Fruit fly (Drosophila melanogaster) whole organism, embryonic: ENCODE results near the gene KFase.

Experiments used
- ATbp ChIP-seq: fragments of 200-800 bp; sonication (Bioruptor generic); optimal IDR thresholded peaks from 2 replicates; lab custom pipeline; 2017; ENCODE audit warnings: missing biosample characterization, mild to moderate bottlenecking, missing genetic modification characterization, missing genetic modification reagents
- Asciz ChIP-seq: fragments of 200-800 bp; sonication (Bioruptor generic); optimal IDR thresholded peaks from 2 replicates; lab custom pipeline; 2017; ENCODE audit warnings: missing biosample characterization, mild to moderate bottlenecking, missing genetic modification characterization, missing genetic modification reagents
- B-H2 ChIP-seq: fragments of 200-800 bp; sonication (Bioruptor generic); optimal IDR thresholded peaks from 2 replicates; lab custom pipeline; 2018; ENCODE audit warnings: missing biosample characterization, mild to moderate bottlenecking, missing genetic modification characterization
- CG11398 ChIP-seq: fragments of 200-800 bp; sonication (Bioruptor generic); optimal IDR thresholded peaks from 2 replicates; lab custom pipeline; 2016; ENCODE audit warnings: missing biosample characterization, missing genetic modification characterization
- CG11504 ChIP-seq: fragments of 200-800 bp; sonication (Bioruptor generic); optimal IDR thresholded peaks from 3 replicates; lab custom pipeline; 2019; ENCODE audit warnings: missing biosample characterization, mild to moderate bottlenecking, missing genetic modification characterization, moderate library complexity
- CG12659 ChIP-seq: fragments of 200-800 bp; sonication (Bioruptor generic); optimal IDR thresholded peaks from 3 replicates; lab custom pipeline; 2017; ENCODE audit warnings: mild to moderate bottlenecking, missing biosample characterization, missing genetic modification reagents, missing genetic modification characterization
- CG13287 ChIP-seq: fragments of 200-800 bp; sonication (Bioruptor generic); IDR thresholded peaks from 2 replicates; pipeline ENCODE4 v1.3.6; 2022; ENCODE audit warnings: missing biosample characterization, missing genetic modification characterization; ENCODE audit not compliant: partially characterized antibody
- CG13424 ChIP-seq: fragments of 200-800 bp; sonication (Bioruptor generic); optimal IDR thresholded peaks from 2 replicates; lab custom pipeline; 2019; ENCODE audit warnings: missing biosample characterization, mild to moderate bottlenecking, missing genetic modification characterization, moderate library complexity
- CG14014 ChIP-seq: fragments of 200-800 bp; sonication (Bioruptor generic); IDR thresholded peaks from 2 replicates; pipeline ENCODE4 v1.3.6; 2022; ENCODE audit warnings: missing biosample characterization, missing genetic modification characterization
- CG17186 ChIP-seq: fragments of 200-800 bp; sonication (Bioruptor generic); optimal IDR thresholded peaks from 3 replicates; lab custom pipeline; 2017; ENCODE audit warnings: missing biosample characterization, missing genetic modification reagents, missing genetic modification characterization
- CG17612 ChIP-seq: fragments of 200-800 bp; sonication (Bioruptor generic); IDR thresholded peaks from 2 replicates; pipeline ENCODE4 v1.3.6; 2022; ENCODE audit warnings: missing biosample characterization, missing genetic modification characterization
- CG1792 ChIP-seq: fragments of 200-800 bp; sonication (Bioruptor generic); optimal IDR thresholded peaks from 2 replicates; lab custom pipeline; 2016; ENCODE audit warnings: missing biosample characterization, missing genetic modification characterization
- CG18599 ChIP-seq: fragments of 200-800 bp; sonication (Bioruptor generic); optimal IDR thresholded peaks from 3 replicates; lab custom pipeline; 2017; ENCODE audit warnings: missing biosample characterization, missing genetic modification characterization, mild to moderate bottlenecking, moderate library complexity, missing genetic modification reagents
- CG30431 ChIP-seq: fragments of 200-800 bp; sonication (Bioruptor generic); optimal IDR thresholded peaks from 2 replicates; lab custom pipeline; 2017; ENCODE audit warnings: missing biosample characterization, missing genetic modification characterization
- CG33213 ChIP-seq: fragments of 200-800 bp; sonication (Bioruptor generic); optimal IDR thresholded peaks from 3 replicates; lab custom pipeline; 2016; ENCODE audit warnings: missing biosample characterization, missing genetic modification characterization
- CG34422 ChIP-seq: fragments of 200-800 bp; sonication (Bioruptor generic); IDR thresholded peaks from 3 replicates; pipeline ENCODE4 v1.3.6; 2022; ENCODE audit warnings: missing biosample characterization, missing genetic modification characterization
- CG3726 ChIP-seq: fragments of 200-800 bp; sonication (Bioruptor generic); IDR thresholded peaks from 3 replicates; pipeline ENCODE4, ENCODE4 v1.3.6; 2022; ENCODE audit warnings: missing biosample characterization, missing genetic modification characterization
- CG4360 ChIP-seq: fragments of 200-800 bp; sonication (Bioruptor generic); IDR thresholded peaks from 2 replicates; pipeline ENCODE4 v1.3.6; 2022; ENCODE audit warnings: missing biosample characterization, missing genetic modification characterization
- CG4730 ChIP-seq: fragments of 200-800 bp; sonication (Bioruptor generic); IDR thresholded peaks from 2 replicates; pipeline ENCODE4 v1.3.6; 2022; ENCODE audit warnings: missing biosample characterization, missing genetic modification characterization
- CG6175 ChIP-seq: fragments of 200-800 bp; sonication (Bioruptor generic); IDR thresholded peaks from 3 replicates; pipeline ENCODE4 v1.3.6; 2022; ENCODE audit warnings: missing biosample characterization, missing genetic modification characterization
- CG6272 ChIP-seq: fragments of 200-800 bp; sonication (Bioruptor generic); IDR thresholded peaks from 2 replicates; pipeline ENCODE4 v1.3.6; 2022; ENCODE audit warnings: missing biosample characterization, missing genetic modification characterization
- CG7357 ChIP-seq: fragments of 200-800 bp; sonication (Bioruptor generic); IDR thresholded peaks from 3 replicates; pipeline ENCODE4 v1.3.6; 2022; ENCODE audit warnings: missing biosample characterization, missing genetic modification characterization
- CG7839 ChIP-seq: fragments of 200-800 bp; sonication (Bioruptor generic); optimal IDR thresholded peaks from 3 replicates; lab custom pipeline; 2018; ENCODE audit warnings: missing biosample characterization, mild to moderate bottlenecking, missing genetic modification characterization, moderate library complexity
- Doc2 ChIP-seq: fragments of 200-800 bp; sonication (Bioruptor generic); IDR thresholded peaks from 2 replicates; pipeline ENCODE4 v1.3.6; 2022; ENCODE audit warnings: missing biosample characterization, missing genetic modification characterization
- ERR ChIP-seq: fragments of 200-800 bp; sonication (Bioruptor generic); optimal IDR thresholded peaks from 2 replicates; lab custom pipeline; 2016; ENCODE audit warnings: missing biosample characterization, missing genetic modification characterization
- Ets97D ChIP-seq: fragments of 200-800 bp; sonication (Bioruptor generic); optimal IDR thresholded peaks from 3 replicates; lab custom pipeline; 2016; ENCODE audit warnings: missing biosample characterization, missing genetic modification characterization
- Fer2 ChIP-seq: fragments of 200-800 bp; sonication (Bioruptor generic); optimal IDR thresholded peaks from 2 replicates; lab custom pipeline; 2018; ENCODE audit warnings: missing biosample characterization, mild to moderate bottlenecking, missing genetic modification characterization, moderate library complexity
- Jarid2 ChIP-seq: fragments of 200-800 bp; sonication (Bioruptor generic); optimal IDR thresholded peaks from 3 replicates; lab custom pipeline; 2017; ENCODE audit warnings: mild to moderate bottlenecking, missing biosample characterization, missing genetic modification reagents, missing genetic modification characterization
- Myb ChIP-seq: fragments of 200-800 bp; sonication (Bioruptor generic); optimal IDR thresholded peaks from 2 replicates; lab custom pipeline; 2016; ENCODE audit warnings: missing biosample characterization, missing genetic modification characterization
- Nf-YA ChIP-seq: fragments of 200-800 bp; sonication (Bioruptor generic); IDR thresholded peaks from 2 replicates; pipeline ENCODE4 v1.3.6; 2022; ENCODE audit warnings: missing biosample characterization, missing genetic modification characterization
- Nf-YC ChIP-seq: fragments of 200-800 bp; optimal IDR thresholded peaks from 3 replicates; lab custom pipeline; 2019; ENCODE audit warnings: missing biosample characterization, mild to moderate bottlenecking, missing genetic modification characterization, moderate library complexity
- Oli ChIP-seq: fragments of 200-800 bp; sonication (Bioruptor generic); optimal IDR thresholded peaks from 2 replicates; lab custom pipeline; 2018; ENCODE audit warnings: missing biosample characterization, mild to moderate bottlenecking, missing genetic modification characterization, moderate library complexity
- Spps ChIP-seq: fragments of 200-800 bp; sonication (Bioruptor generic); optimal IDR thresholded peaks from 2 replicates; lab custom pipeline; 2018; ENCODE audit warnings: missing biosample characterization, mild to moderate bottlenecking, missing genetic modification characterization
- Ssrp ChIP-seq: fragments of 200-800 bp; sonication (Bioruptor generic); optimal IDR thresholded peaks from 2 replicates; lab custom pipeline; 2018; ENCODE audit warnings: missing biosample characterization, mild to moderate bottlenecking, missing genetic modification characterization, moderate library complexity
- bbx ChIP-seq: fragments of 200-800 bp; sonication (Bioruptor generic); IDR thresholded peaks from 2 replicates; pipeline ENCODE4 v1.3.6; 2022; ENCODE audit warnings: missing biosample characterization, missing genetic modification characterization; ENCODE audit not compliant: partially characterized antibody
- bcd ChIP-seq: fragments of 200-800 bp; sonication (Bioruptor generic); optimal IDR thresholded peaks from 2 replicates; lab custom pipeline; 2017; ENCODE audit warnings: missing biosample characterization, mild to moderate bottlenecking, missing genetic modification characterization
- bowl ChIP-seq: fragments of 200-800 bp; sonication (Bioruptor generic); IDR thresholded peaks from 2 replicates; pipeline ENCODE4 v1.3.6; 2022; ENCODE audit warnings: missing biosample characterization, missing genetic modification characterization
- cg ChIP-seq: fragments of 200-800 bp; sonication (Bioruptor generic); optimal IDR thresholded peaks from 3 replicates; lab custom pipeline; 2019; ENCODE audit warnings: missing biosample characterization, mild to moderate bottlenecking, missing genetic modification characterization, moderate library complexity
- chn ChIP-seq: fragments of 200-800 bp; sonication (Bioruptor generic); optimal IDR thresholded peaks from 2 replicates; lab custom pipeline; 2016; ENCODE audit warnings: missing biosample characterization, missing genetic modification characterization
- crp ChIP-seq, 2 experiments: fragments of 200-800 bp; sonication (Bioruptor generic); optimal IDR thresholded peaks; 2 replicates in 1 of 2; 3 replicates in 1 of 2; lab custom pipeline; 2017; ENCODE audit warnings: missing biosample characterization in 2 of 2, missing genetic modification characterization in 2 of 2, mild to moderate bottlenecking in 1 of 2, moderate library complexity in 1 of 2
- cwo ChIP-seq: fragments of 200-800 bp; sonication (Bioruptor generic); optimal IDR thresholded peaks from 3 replicates; lab custom pipeline; 2017; ENCODE audit warnings: missing biosample characterization, missing genetic modification characterization, mild to moderate bottlenecking, moderate library complexity, missing genetic modification reagents
- eve ChIP-seq, 2 experiments: fragments of >200 bp; optimal IDR thresholded peaks; 2 replicates each; lab custom pipeline; 2017; ENCODE audit warnings: missing biosample characterization in 2 of 2, missing genetic modification characterization in 2 of 2
- mirr ChIP-seq: fragments of 200-800 bp; sonication (Bioruptor generic); optimal IDR thresholded peaks from 3 replicates; lab custom pipeline; 2018; ENCODE audit warnings: missing biosample characterization, mild to moderate bottlenecking, missing genetic modification characterization
- onecut ChIP-seq: fragments of 200-800 bp; sonication (Bioruptor generic); IDR thresholded peaks from 2 replicates; pipeline ENCODE4 v1.3.6; 2022; ENCODE audit warnings: missing biosample characterization, missing genetic modification characterization
- sc ChIP-seq, 3 experiments: fragments of >200 bp in 2 of 3; fragments of 200-800 bp in 1 of 3; sonication (Bioruptor generic) in 1 of 3; optimal IDR thresholded peaks; 2 replicates in 2 of 3; 3 replicates in 1 of 3; lab custom pipeline; 2017; ENCODE audit warnings: mild to moderate bottlenecking in 1 of 3, missing biosample characterization in 1 of 3, missing genetic modification characterization in 1 of 3, missing genetic modification reagents in 1 of 3
- slp2 ChIP-seq: fragments of 200-800 bp; sonication (Bioruptor generic); optimal IDR thresholded peaks from 2 replicates; lab custom pipeline; 2016; ENCODE audit warnings: missing biosample characterization, missing genetic modification characterization
- tll ChIP-seq, 2 experiments: fragments of 200-800 bp in 1 of 2; fragments of >200 bp in 1 of 2; sonication (Bioruptor generic) in 1 of 2; optimal IDR thresholded peaks; 2 replicates each; lab custom pipeline; 2017 to 2019; ENCODE audit warnings: missing biosample characterization in 2 of 2, missing genetic modification characterization in 2 of 2, mild to moderate bottlenecking in 1 of 2, moderate library complexity in 1 of 2
- trh ChIP-seq: fragments of 200-800 bp; sonication (Bioruptor generic); optimal IDR thresholded peaks from 2 replicates; lab custom pipeline; 2016; ENCODE audit warnings: missing biosample characterization, missing genetic modification characterization
- ttk ChIP-seq: fragments of 200-800 bp; sonication (Bioruptor generic); IDR thresholded peaks from 2 replicates; pipeline ENCODE4 v2.1.2; 2022; ENCODE audit warnings: missing biosample characterization, missing genetic modification characterization

The KFase gene

dm6 chr2L:6490783-6491249 lies 2.3 kb upstream of the KFase start, which contains the start of the genes Phf5a and CG31638 (continued):
- TF ChIP-seq Asciz (GFP tag; lab: Kevin White, UChicago) (peak; percentile 90), Oli (peak; percentile 89), mirr (GFP tag; lab: Kevin White, UChicago) (peak; percentile 70), CG4730 (GFP tag; lab: Robert Waterston, UW) (peak; percentile 97), Nf-YC (tag; lab: Kevin White, UChicago) (peak; percentile 89), CG7839 (peak; percentile 87), Ssrp (tag; lab: Kevin White, UChicago) (peak; percentile 53), CG17186 (GFP tag; lab: Kevin White, UChicago) (peak; percentile 22), bbx (GFP tag; lab: Robert Waterston, UW) (no peak), trh (GFP tag; lab: Kevin White, UChicago) (peak; percentile 44), Myb (GFP tag; lab: Kevin White, UChicago) (peak; percentile 59), B-H2 (GFP tag; lab: Kevin White, UChicago) (peak; percentile 62), CG3726 (GFP tag; lab: Robert Waterston, UW) (peak; percentile 96), CG17612 (peak; percentile 94), CG6175 (GFP tag; lab: Robert Waterston, UW) (peak; percentile 94), bowl (0 out of 2 replicates have a peak, but pooled peaks have one; percentile 26), CG33213 (GFP tag; lab: Kevin White, UChicago) (no peak), eve (GFP tag; optimal IDR thresholded peaks at IDR 0.05; lab: Kevin White, UChicago) (no peak), Jarid2 (GFP tag; lab: Kevin White, UChicago) (peak; percentile 74), CG4360 (peak; percentile 68), sc (optimal IDR thresholded peaks at IDR 0.05; lab: Kevin White, UChicago) (no peak), sc (GFP tag; optimal IDR thresholded peaks at IDR 0.05; lab: Kevin White, UChicago) (peak; percentile 91), slp2 (peak; percentile 61), Nf-YA (GFP tag; lab: Robert Waterston, UW) (no peak), CG13287 (GFP tag; lab: Robert Waterston, UW) (peak; percentile 71), CG12659 (GFP tag; lab: Kevin White, UChicago) (peak; percentile 94), CG1792 (GFP tag; lab: Kevin White, UChicago) (no peak), Ets97D (GFP tag; lab: Kevin White, UChicago) (peak; percentile 35), Doc2 (peak; percentile 91), tll (GFP tag; optimal IDR thresholded peaks at IDR 0.05; lab: Kevin White, UChicago) (peak in 1 of 2 experiments; percentile 46), CG34422 (peak; percentile 98), crp (GFP tag; optimal IDR thresholded peaks at IDR 0.05; lab: Kevin White, UChicago) (peak; percentile 57 to 93), CG11398 (no peak), chn (GFP tag; lab: Kevin White, UChicago) (peak; percentile 91), cwo (GFP tag; lab: Kevin White, UChicago) (peak; percentile 87), CG13424 (tag; lab: Kevin White, UChicago) (peak; percentile 98), Spps (tag; lab: Kevin White, UChicago) (peak; percentile 95), ATbp (GFP tag; lab: Kevin White, UChicago) (peak; percentile 92), CG7357 (GFP tag; lab: Robert Waterston, UW) (peak; percentile 91), CG6272 (GFP tag; lab: Robert Waterston, UW) (peak; percentile 98), onecut (peak; percentile 28; the same call in 1 of the 2 replicates), CG14014 (GFP tag; lab: Robert Waterston, UW) (peak; percentile 92), CG18599 (GFP tag; lab: Kevin White, UChicago) (peak; percentile 96), ttk (GFP tag; lab: Robert Waterston, UW) (peak; percentile 54), CG30431 (GFP tag; lab: Kevin White, UChicago) (peak; percentile 4), cg (GFP tag; lab: Kevin White, UChicago) (no peak), ERR (no peak), Fer2 (tag; lab: Kevin White, UChicago) (peak; percentile 95), bcd (peak; percentile 86), CG11504 (tag; lab: Kevin White, UChicago) (no peak)
